Worm (Caenorhabditis elegans): ENCODE data around the gene F49H6.5.
A peak's percentile ranks its signal among the peaks of the same experiment; 100 is the strongest.

Gene F49H6.5

ce11 chrV:16987035-16987434 lies 36.0 kb upstream of the F49H6.5 start, which contains the start of gene Y102A5C.40:
TSS of gene Y102A5C.40 (minus strand) at chrV:16987135.
- TF ChIP-seq efl-1 (GFP tag; optimal IDR thresholded peaks at IDR 0.05) (no peak), let-526 (GFP tag; IDR thresholded peaks at IDR 0.05) (no peak), snpc-3.4 (tag; optimal IDR thresholded peaks at IDR 0.05) (no peak), Y95B8A.8 (GFP tag; IDR thresholded peaks at IDR 0.05) (no peak), unc-62 (GFP tag; optimal IDR thresholded peaks at IDR 0.05) (no peak), cebp-2 (GFP tag; IDR thresholded peaks at IDR 0.05) (no peak), nhr-120 (GFP tag; IDR thresholded peaks at IDR 0.05) (no peak), snpc-1.1 (tag; optimal IDR thresholded peaks at IDR 0.05; ENCODE audit: insufficient read depth) (no peak), ceh-27 (GFP tag; optimal IDR thresholded peaks at IDR 0.05) (no peak), madf-8 (GFP tag; conservative IDR thresholded peaks at IDR 0.05) (no peak), lin-35 (GFP tag; optimal IDR thresholded peaks at IDR 0.05) (no peak), F57C9.4 (tag; optimal IDR thresholded peaks at IDR 0.05) (no peak), attf-6 (GFP tag; IDR thresholded peaks at IDR 0.05) (no peak)

- TF ChIP-seq ztf-6 (GFP tag; IDR thresholded peaks at IDR 0.05) (no peak), repo-1 (tag; optimal IDR thresholded peaks at IDR 0.05) (no peak), D2030.7 (GFP tag; IDR thresholded peaks at IDR 0.05) (no peak), snpc-1.3 (tag; optimal IDR thresholded peaks at IDR 0.05; ENCODE audit: insufficient read depth) (no peak), mcd-1 (GFP tag; IDR thresholded peaks at IDR 0.05) (no peak)
These were observed 35.3 kb upstream of the F49H6.5 start for ce11 chrV:16987783-16988182.

ce11 chrV:16988614-16989013 lies 34.4 kb upstream of the F49H6.5 start, which contains the start of gene Y102A5C.27:
TSS of gene Y102A5C.27 (minus strand) at chrV:16988714.
- TF ChIP-seq F52B5.7 (tag; optimal IDR thresholded peaks at IDR 0.05), result no peak
- TF ChIP-seq fkh-3 (tag; optimal IDR thresholded peaks at IDR 0.05), result no peak
- TF ChIP-seq nhr-90 (tag; optimal IDR thresholded peaks at IDR 0.05), result no peak
- no peak for TF ChIP-seq ztf-3 (GFP tag; optimal IDR thresholded peaks at IDR 0.05)
- no peak for TF ChIP-seq hmg-20 (GFP tag; IDR thresholded peaks at IDR 0.05)
- TF ChIP-seq unc-62 (GFP tag; optimal IDR thresholded peaks at IDR 0.05), result no peak
- TF ChIP-seq akir-1 (GFP tag; optimal IDR thresholded peaks at IDR 0.05), result no peak

ce11 chrV:16991734-16992133 lies 31.3 kb upstream of the F49H6.5 start, which contains the start of gene srz-95:
TSS of gene srz-95 (plus strand) at chrV:16992034.
- TF ChIP-seq madf-8 (GFP tag; conservative IDR thresholded peaks at IDR 0.05) (no peak), ztf-3 (GFP tag; optimal IDR thresholded peaks at IDR 0.05) (no peak), bed-1 (GFP tag; IDR thresholded peaks at IDR 0.05) (no peak), F39B2.1 (GFP tag; IDR thresholded peaks at IDR 0.05) (no peak), madf-3 (GFP tag; IDR thresholded peaks at IDR 0.05) (no peak), snpc-4 (GFP tag; optimal IDR thresholded peaks at IDR 0.05) (no peak), snpc-4 (tag; optimal IDR thresholded peaks at IDR 0.05) (no peak), lin-35 (GFP tag; optimal IDR thresholded peaks at IDR 0.05) (no peak)

- TF ChIP-seq ceh-58 (GFP tag; IDR thresholded peaks at IDR 0.05), result no peak
- no peak for TF ChIP-seq madf-10 (tag; optimal IDR thresholded peaks at IDR 0.05)
- TF ChIP-seq tbx-9 (tag; optimal IDR thresholded peaks at IDR 0.05; ENCODE audit: borderline replicate concordance), result no peak
- TF ChIP-seq zfh-2 (GFP tag; conservative IDR thresholded peaks at IDR 0.05), result peak; percentile 67
These were observed 30.7 kb upstream of the F49H6.5 start for ce11 chrV:16992383-16992782.

All from whole organism, young adult.